Worm (Caenorhabditis elegans): ENCODE data around the gene lmbr-1.

lmbr-1 gene

ce11 chrIII:8392307-8392706 is 20.3 kb downstream of the lmbr-1 start (continued):
- no peak for TF ChIP-seq R02D3.7 (tag; optimal IDR thresholded peaks at IDR 0.05)

ce11 chrIII:8394374-8395302 is 22.6 kb downstream of the lmbr-1 start, which contains the start of gene ZK353.10:
ZK353.10 (minus strand) TSS chrIII:8394424.
- TF ChIP-seq C34F6.9 (tag; optimal IDR thresholded peaks at IDR 0.05), result peak; percentile 20
- peak; percentile 73 for TF ChIP-seq unc-55 (GFP tag; optimal IDR thresholded peaks at IDR 0.05)
- TF ChIP-seq unc-62 (GFP tag; optimal IDR thresholded peaks at IDR 0.05), result no peak
- TF ChIP-seq lsy-2 (tag; optimal IDR thresholded peaks at IDR 0.05), result peak in 1 of 2 experiments; percentile 45
- no peak for TF ChIP-seq egl-27 (tag; optimal IDR thresholded peaks at IDR 0.05)

DNA sequence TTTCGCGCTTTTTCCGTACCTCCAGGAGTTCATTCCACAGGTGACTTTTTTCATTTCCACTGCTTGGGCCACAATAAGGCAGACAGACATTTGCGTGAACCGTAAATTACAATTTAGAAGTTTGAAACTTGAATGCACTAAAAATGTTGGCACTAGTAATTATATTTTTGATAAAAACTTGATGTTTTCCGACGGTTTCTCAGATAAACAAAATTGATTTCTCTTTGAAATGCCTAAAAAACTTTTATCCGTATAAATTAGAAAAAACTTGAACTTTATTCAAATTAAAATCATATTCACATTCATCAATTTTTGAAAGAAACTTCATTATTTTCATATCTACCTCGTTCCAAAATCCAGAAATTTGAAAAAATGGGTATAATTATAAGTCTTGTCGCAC is 23.6 kb downstream of the lmbr-1 start, which contains the start of gene ZK353.3:
TSS of gene ZK353.3 (plus strand) at position 301 of the 400 bp plus-strand sequence.
- TF ChIP-seq ztf-4 (tag; optimal IDR thresholded peaks at IDR 0.05), result no peak
- no peak for TF ChIP-seq egl-27 (tag; optimal IDR thresholded peaks at IDR 0.05)
- no peak for TF ChIP-seq lin-11 (tag; optimal IDR thresholded peaks at IDR 0.05)
- no peak for TF ChIP-seq ztf-1 (GFP tag; conservative IDR thresholded peaks at IDR 0.05)
- TF ChIP-seq lin-13 (GFP tag; optimal IDR thresholded peaks at IDR 0.05), result no peak
- TF ChIP-seq crh-2 (tag; optimal IDR thresholded peaks at IDR 0.05), result no peak
- no peak for TF ChIP-seq skn-1 (tag; optimal IDR thresholded peaks at IDR 0.05)
- TF ChIP-seq mdl-1 (tag; optimal IDR thresholded peaks at IDR 0.05), result no peak
- no peak for TF ChIP-seq ZK546.5 (tag; optimal IDR thresholded peaks at IDR 0.05)
- no peak for TF ChIP-seq nhr-77 (tag; optimal IDR thresholded peaks at IDR 0.05)
- TF ChIP-seq sma-3 (GFP tag; optimal IDR thresholded peaks at IDR 0.05), result no peak
- no peak for TF ChIP-seq nhr-23 (tag; optimal IDR thresholded peaks at IDR 0.05)

ce11 chrIII:8398411-8398810 is 26.4 kb downstream of the lmbr-1 start, which contains the start of gene ZK353.2:
ZK353.2 (plus strand) TSS chrIII:8398711.
- no peak for TF ChIP-seq ztf-1 (GFP tag; conservative IDR thresholded peaks at IDR 0.05)
- TF ChIP-seq zag-1 (tag; optimal IDR thresholded peaks at IDR 0.05), result no peak
- no peak for TF ChIP-seq nhr-25 (tag; optimal IDR thresholded peaks at IDR 0.05)
- TF ChIP-seq ZK546.5 (tag; optimal IDR thresholded peaks at IDR 0.05), result no peak
- TF ChIP-seq C34F6.9 (tag; optimal IDR thresholded peaks at IDR 0.05), result no peak
- no peak for TF ChIP-seq lsy-2 (tag; optimal IDR thresholded peaks at IDR 0.05)
- no peak for TF ChIP-seq elt-1 (tag; optimal IDR thresholded peaks at IDR 0.05)
- no peak for TF ChIP-seq R02D3.7 (tag; optimal IDR thresholded peaks at IDR 0.05)
- TF ChIP-seq mdl-1 (tag; optimal IDR thresholded peaks at IDR 0.05), result no peak

DNA sequence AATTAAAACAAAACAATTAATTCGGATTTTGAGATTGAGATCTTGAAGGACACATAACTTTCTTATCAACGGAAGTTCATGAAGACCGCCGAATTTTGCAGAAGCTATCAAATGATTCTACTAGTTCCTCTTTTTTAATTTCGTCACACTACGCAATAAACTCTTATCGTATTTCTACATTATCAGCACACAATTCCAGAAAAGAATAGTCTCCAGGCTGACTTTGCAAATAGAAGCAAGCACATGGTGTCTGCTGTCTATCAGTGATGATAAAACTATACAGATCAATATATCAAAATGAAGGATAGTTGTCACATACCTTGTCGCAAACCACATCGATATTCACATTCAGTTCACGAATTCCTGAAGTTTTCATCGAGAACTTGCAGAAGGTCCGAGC is 28.4 kb downstream of the lmbr-1 start:
- peak; percentile 90 for TF ChIP-seq fos-1 (tag; optimal IDR thresholded peaks at IDR 0.05)
- peak; percentile 87 for TF ChIP-seq nhr-129 (tag; optimal IDR thresholded peaks at IDR 0.05)
- peak; percentile 28 for TF ChIP-seq F13H6.1 (tag; optimal IDR thresholded peaks at IDR 0.05)
- no peak for TF ChIP-seq C34F6.9 (tag; optimal IDR thresholded peaks at IDR 0.05)
- peak; percentile 94 for TF ChIP-seq sma-9 (GFP tag; optimal IDR thresholded peaks at IDR 0.05)
- no peak for TF ChIP-seq sma-9 (tag; optimal IDR thresholded peaks at IDR 0.05)
- TF ChIP-seq ceh-82 (tag; optimal IDR thresholded peaks at IDR 0.05), result no peak
- TF ChIP-seq unc-55 (GFP tag; optimal IDR thresholded peaks at IDR 0.05), result no peak
- no peak for TF ChIP-seq ceh-16 (tag; optimal IDR thresholded peaks at IDR 0.05)
- peak in 1 of 2 experiments; percentile 1 for TF ChIP-seq mdl-1 (tag; optimal IDR thresholded peaks at IDR 0.05)
- TF ChIP-seq crh-2 (tag; optimal IDR thresholded peaks at IDR 0.05), result peak; percentile 60
- TF ChIP-seq gmeb-1 (tag; optimal IDR thresholded peaks at IDR 0.05), result peak; percentile 43
- peak; percentile 62 for TF ChIP-seq skn-1 (tag; optimal IDR thresholded peaks at IDR 0.05)

ce11 chrIII:8401887-8402286 is 29.8 kb downstream of the lmbr-1 start, which contains the start of gene lap-1:
lap-1 (minus strand) TSS chrIII:8401928.
- TF ChIP-seq nhr-129 (tag; optimal IDR thresholded peaks at IDR 0.05) (no peak), skn-1 (tag; optimal IDR thresholded peaks at IDR 0.05) (peak; percentile 40), elt-3 (tag; optimal IDR thresholded peaks at IDR 0.05) (no peak), fos-1 (tag; optimal IDR thresholded peaks at IDR 0.05) (peak; percentile 63), nhr-23 (tag; optimal IDR thresholded peaks at IDR 0.05) (no peak), unc-55 (GFP tag; optimal IDR thresholded peaks at IDR 0.05) (no peak), nhr-237 (tag; optimal IDR thresholded peaks at IDR 0.05) (no peak)
